Fruit fly (Drosophila melanogaster): ENCODE results near the gene CG2162.

- TF ChIP-seq usp (GFP tag; optimal IDR thresholded peaks at IDR 0.05) (no peak), pan (optimal IDR thresholded peaks at IDR 0.05) (no peak)
Measured at dm6 chr3L:3050185-3050584, 15.2 kb downstream of the CG2162 start, which contains the start of gene CG32485.
